Fruit fly (Drosophila melanogaster) whole organism, embryonic: Measurements from ENCODE around the gene Dora.

ENCODE experiments used
- Adf1 ChIP-seq: fragments of 200-800 bp; sonication (Bioruptor generic); IDR thresholded peaks from 2 replicates; pipeline ENCODE4 v1.3.6; 2022; ENCODE audit warnings: missing biosample characterization, missing genetic modification characterization
- Antp ChIP-seq: fragments of 200-800 bp; sonication (Bioruptor generic); optimal IDR thresholded peaks from 3 replicates; lab custom pipeline; 2016; ENCODE audit warnings: missing biosample characterization, missing genetic modification characterization
- Awh ChIP-seq: fragments of 200-800 bp; sonication (Bioruptor generic); IDR thresholded peaks from 2 replicates; pipeline ENCODE4, ENCODE4 v1.3.6; 2022; ENCODE audit warnings: missing biosample characterization, missing genetic modification characterization
- CG1024 ChIP-seq: fragments of 200-800 bp; sonication (Bioruptor generic); IDR thresholded peaks from 2 replicates; pipeline ENCODE4 v1.3.6; 2022; ENCODE audit warnings: missing biosample characterization, missing genetic modification characterization
- CG10959 ChIP-seq: fragments of 200-800 bp; sonication (Bioruptor generic); IDR thresholded peaks from 2 replicates; pipeline ENCODE4 v1.3.6; 2022; ENCODE audit warnings: missing biosample characterization, missing genetic modification characterization
- CG1233 ChIP-seq: fragments of 200-800 bp; sonication (Bioruptor generic); optimal IDR thresholded peaks from 4 replicates; lab custom pipeline; 2018; ENCODE audit warnings: missing biosample characterization, mild to moderate bottlenecking, missing genetic modification characterization
- CG13624 ChIP-seq: fragments of 200-800 bp; sonication (Bioruptor generic); optimal IDR thresholded peaks from 2 replicates; lab custom pipeline; 2016; ENCODE audit warnings: missing biosample characterization, missing genetic modification characterization
- CG13775 ChIP-seq: fragments of 200-800 bp; sonication (Bioruptor generic); optimal IDR thresholded peaks from 3 replicates; lab custom pipeline; 2017; ENCODE audit warnings: missing biosample characterization, mild to moderate bottlenecking, missing genetic modification characterization
- CG14441 ChIP-seq: fragments of 200-800 bp; sonication (Bioruptor generic); IDR thresholded peaks from 2 replicates; pipeline ENCODE4 v1.3.6; 2022; ENCODE audit warnings: missing biosample characterization, missing genetic modification characterization
- CG14965 ChIP-seq: fragments of 200-800 bp; sonication (Bioruptor generic); optimal IDR thresholded peaks from 2 replicates; lab custom pipeline; 2016; ENCODE audit warnings: missing biosample characterization, missing genetic modification characterization, borderline replicate concordance
- CG15479 ChIP-seq: fragments of 200-800 bp; sonication (Bioruptor generic); optimal IDR thresholded peaks from 3 replicates; lab custom pipeline; 2019; ENCODE audit warnings: missing biosample characterization, mild to moderate bottlenecking, missing genetic modification characterization, moderate library complexity
- CG1603 ChIP-seq: fragments of 200-800 bp; sonication (Bioruptor generic); optimal IDR thresholded peaks from 2 replicates; lab custom pipeline; 2019; ENCODE audit warnings: missing biosample characterization, mild to moderate bottlenecking, missing genetic modification characterization, moderate library complexity
- CG18764 ChIP-seq: fragments of 200-800 bp; sonication (Bioruptor generic); optimal IDR thresholded peaks from 3 replicates; lab custom pipeline; 2016; ENCODE audit warnings: missing biosample characterization, missing genetic modification characterization
- CG2129 ChIP-seq: fragments of 200-800 bp; sonication (Bioruptor generic); IDR thresholded peaks from 2 replicates; pipeline ENCODE4 v1.3.6; 2022; ENCODE audit warnings: missing biosample characterization, missing genetic modification characterization; ENCODE audit not compliant: partially characterized antibody
- CG30020 ChIP-seq: fragments of 200-800 bp; optimal IDR thresholded peaks from 2 replicates; lab custom pipeline; 2019; ENCODE audit warnings: missing biosample characterization, mild to moderate bottlenecking, missing genetic modification characterization, moderate library complexity
- CG30431 ChIP-seq: fragments of 200-800 bp; sonication (Bioruptor generic); optimal IDR thresholded peaks from 2 replicates; lab custom pipeline; 2017; ENCODE audit warnings: missing biosample characterization, missing genetic modification characterization
- CG3281 ChIP-seq: fragments of 200-800 bp; sonication (Bioruptor generic); optimal IDR thresholded peaks from 3 replicates; lab custom pipeline; 2017; ENCODE audit warnings: missing biosample characterization, mild to moderate bottlenecking, missing genetic modification characterization
- CG34422 ChIP-seq: fragments of 200-800 bp; sonication (Bioruptor generic); IDR thresholded peaks from 3 replicates; pipeline ENCODE4 v1.3.6; 2022; ENCODE audit warnings: missing biosample characterization, missing genetic modification characterization
- CG42726 ChIP-seq: fragments of 200-800 bp; sonication (Bioruptor generic); IDR thresholded peaks from 2 replicates; pipeline ENCODE4 v1.3.6; 2022; ENCODE audit warnings: missing biosample characterization, missing genetic modification characterization; ENCODE audit not compliant: partially characterized antibody
- CG9215 ChIP-seq: fragments of 200-800 bp; sonication (Bioruptor generic); IDR thresholded peaks from 2 replicates; pipeline ENCODE4 v1.3.6; 2022; ENCODE audit warnings: missing biosample characterization, missing genetic modification characterization
- CG9437 ChIP-seq: fragments of 200-800 bp; sonication (Bioruptor generic); optimal IDR thresholded peaks from 2 replicates; lab custom pipeline; 2018; ENCODE audit warnings: missing biosample characterization, mild to moderate bottlenecking, missing genetic modification characterization
- CHES-1-like ChIP-seq: fragments of 200-800 bp; sonication (Bioruptor generic); optimal IDR thresholded peaks from 2 replicates; lab custom pipeline; 2016; ENCODE audit warnings: missing biosample characterization, missing genetic modification characterization
- Chrac-16 ChIP-seq: fragments of 200-800 bp; sonication (Bioruptor generic); optimal IDR thresholded peaks from 3 replicates; lab custom pipeline; 2016; ENCODE audit warnings: missing biosample characterization, missing genetic modification characterization
- D19A ChIP-seq: fragments of 200-800 bp; optimal IDR thresholded peaks from 3 replicates; lab custom pipeline; 2019; ENCODE audit warnings: missing biosample characterization, mild to moderate bottlenecking, missing genetic modification characterization, moderate library complexity
- D19B ChIP-seq: fragments of 200-800 bp; sonication (Bioruptor generic); optimal IDR thresholded peaks from 2 replicates; lab custom pipeline; 2017; ENCODE audit warnings: missing biosample characterization, mild to moderate bottlenecking, missing genetic modification characterization
- Dp ChIP-seq: fragments of 200-800 bp; sonication (Bioruptor generic); optimal IDR thresholded peaks from 2 replicates; lab custom pipeline; 2018; ENCODE audit warnings: missing biosample characterization, mild to moderate bottlenecking, missing genetic modification characterization, moderate library complexity
- Drgx ChIP-seq: fragments of 200-800 bp; sonication (Bioruptor generic); IDR thresholded peaks from 2 replicates; pipeline ENCODE4 v1.3.6; 2022; ENCODE audit warnings: missing biosample characterization, missing genetic modification characterization
- E2f2 ChIP-seq: fragments of 200-800 bp; sonication (Bioruptor generic); IDR thresholded peaks from 2 replicates; pipeline ENCODE4 v1.3.6; 2022; ENCODE audit warnings: missing biosample characterization, missing genetic modification characterization
- HmgZ ChIP-seq: fragments of 200-800 bp; sonication (Bioruptor generic); optimal IDR thresholded peaks from 2 replicates; lab custom pipeline; 2018; ENCODE audit warnings: missing biosample characterization, mild to moderate bottlenecking, missing genetic modification characterization
- Hr51 ChIP-seq, 2 experiments: fragments of 200-800 bp; sonication (Bioruptor generic); optimal IDR thresholded peaks; 2 replicates in 1 of 2; 3 replicates in 1 of 2; lab custom pipeline; 2016 to 2018; ENCODE audit warnings: missing biosample characterization in 2 of 2, missing genetic modification characterization in 2 of 2, mild to moderate bottlenecking in 1 of 2, moderate library complexity in 1 of 2
- Jarid2 ChIP-seq: fragments of 200-800 bp; sonication (Bioruptor generic); optimal IDR thresholded peaks from 3 replicates; lab custom pipeline; 2017; ENCODE audit warnings: mild to moderate bottlenecking, missing biosample characterization, missing genetic modification reagents, missing genetic modification characterization
- Med ChIP-seq: fragments of 200-800 bp; sonication (Bioruptor generic); peaks from one replicate; lab custom pipeline; 2016; ENCODE audit warnings: missing biosample characterization, missing genetic modification characterization, mild to moderate bottlenecking, inconsistent platforms, moderate library complexity
- NC2α ChIP-seq: fragments of 200-800 bp; sonication (Bioruptor generic); optimal IDR thresholded peaks from 2 replicates; lab custom pipeline; 2016; ENCODE audit warnings: missing biosample characterization, missing genetic modification characterization
- Opbp ChIP-seq: fragments of 200-800 bp; sonication (Bioruptor generic); IDR thresholded peaks from 3 replicates; pipeline ENCODE4 v1.3.6; 2022; ENCODE audit warnings: missing biosample characterization, missing genetic modification characterization; ENCODE audit not compliant: partially characterized antibody
- PHDP ChIP-seq: fragments of 200-800 bp; sonication (Bioruptor generic); optimal IDR thresholded peaks from 3 replicates; lab custom pipeline; 2018; ENCODE audit warnings: missing biosample characterization, mild to moderate bottlenecking, missing genetic modification characterization, moderate library complexity
- Pdp1 ChIP-seq, 2 experiments: fragments of 200-800 bp; sonication (Bioruptor generic); optimal IDR thresholded peaks; 3 replicates each; lab custom pipeline; 2016; ENCODE audit warnings: missing biosample characterization in 2 of 2, missing genetic modification characterization in 2 of 2, mild to moderate bottlenecking in 1 of 2, moderate library complexity in 1 of 2
- Ssrp ChIP-seq: fragments of 200-800 bp; sonication (Bioruptor generic); optimal IDR thresholded peaks from 2 replicates; lab custom pipeline; 2018; ENCODE audit warnings: missing biosample characterization, mild to moderate bottlenecking, missing genetic modification characterization, moderate library complexity
- Xrp1 ChIP-seq: fragments of 200-800 bp; sonication (Bioruptor generic); IDR thresholded peaks from 2 replicates; pipeline ENCODE4 v1.3.6; 2022; ENCODE audit warnings: missing biosample characterization, missing genetic modification characterization
- bigmax ChIP-seq: fragments of 200-800 bp; sonication (Bioruptor generic); optimal IDR thresholded peaks from 2 replicates; lab custom pipeline; 2018; ENCODE audit warnings: missing biosample characterization, mild to moderate bottlenecking, missing genetic modification characterization
- chm ChIP-seq: fragments of 200-800 bp; sonication (Bioruptor generic); IDR thresholded peaks from 2 replicates; pipeline ENCODE4 v1.3.6; 2022; ENCODE audit warnings: missing biosample characterization, missing genetic modification characterization
- fd64A ChIP-seq: fragments of 200-800 bp; sonication (Bioruptor generic); optimal IDR thresholded peaks from 3 replicates; lab custom pipeline; 2018; ENCODE audit warnings: missing biosample characterization, mild to moderate bottlenecking, missing genetic modification characterization
- fd96Cb ChIP-seq: fragments of 200-800 bp; sonication (Bioruptor generic); optimal IDR thresholded peaks from 2 replicates; lab custom pipeline; 2018; ENCODE audit warnings: missing biosample characterization, mild to moderate bottlenecking, missing genetic modification characterization, moderate library complexity
- gt ChIP-seq: fragments of 200-800 bp; sonication (Bioruptor generic); IDR thresholded peaks from 2 replicates; pipeline ENCODE4 v1.3.6; 2022; ENCODE audit warnings: missing biosample characterization, missing genetic modification characterization
- lbe ChIP-seq: fragments of 200-800 bp; sonication (Bioruptor generic); optimal IDR thresholded peaks from 2 replicates; lab custom pipeline; 2016; ENCODE audit warnings: missing biosample characterization, mild to moderate bottlenecking, missing genetic modification characterization
- sens ChIP-seq: fragments of 200-800 bp; sonication (Bioruptor generic); peaks from one replicate; lab custom pipeline; 2016; ENCODE audit warnings: missing biosample characterization, missing genetic modification characterization
- so ChIP-seq: fragments of 200-800 bp; sonication (Bioruptor generic); IDR thresholded peaks from 3 replicates; pipeline ENCODE4 v1.3.6; 2022; ENCODE audit warnings: missing biosample characterization, missing genetic modification characterization
- stwl ChIP-seq: fragments of 200-800 bp; sonication (Bioruptor generic); optimal IDR thresholded peaks from 3 replicates; lab custom pipeline; 2018; ENCODE audit warnings: missing biosample characterization, mild to moderate bottlenecking, missing genetic modification characterization, moderate library complexity
- trh ChIP-seq: fragments of 200-800 bp; sonication (Bioruptor generic); optimal IDR thresholded peaks from 2 replicates; lab custom pipeline; 2016; ENCODE audit warnings: missing biosample characterization, missing genetic modification characterization
- wor ChIP-seq: fragments of 200-800 bp; sonication (Bioruptor generic); IDR thresholded peaks from 2 replicates; pipeline ENCODE4 v1.3.6; 2022; ENCODE audit warnings: missing biosample characterization, missing genetic modification characterization
- yki ChIP-seq: fragments of >200 bp; optimal IDR thresholded peaks from 3 replicates; lab custom pipeline; 2018

Dora gene

dm6 chrX:18832371-18832852 is 31.3 kb upstream of the Dora start, which contains the start of gene Pvf1 (continued):
- no peak for TF ChIP-seq Pdp1 (GFP tag; optimal IDR thresholded peaks at IDR 0.05; lab: Kevin White, UChicago)
- peak; percentile 92 for TF ChIP-seq D19B
- peak; percentile 87 for TF ChIP-seq Med (GFP tag; lab: Kevin White, UChicago)
- TF ChIP-seq D19A = peak; percentile 67
- TF ChIP-seq CG30431 (GFP tag; lab: Kevin White, UChicago) = no peak
- TF ChIP-seq CG3281 (GFP tag; lab: Kevin White, UChicago) = peak; percentile 26
- peak; percentile 25 for TF ChIP-seq HmgZ (tag; lab: Kevin White, UChicago)
- 0 out of 2 replicates have a peak, but pooled peaks have one; percentile 15 for TF ChIP-seq Drgx (GFP tag; lab: Robert Waterston, UW)
- peak; percentile 29; the same call in 1 of the 2 replicates for TF ChIP-seq Xrp1
- TF ChIP-seq CG34422 = peak; percentile 45; the same call in 1 of the 3 replicates
- TF ChIP-seq so = peak; percentile 36; the same call in 1 of the 3 replicates
- peak; percentile 25; the same call in 1 of the 2 replicates for TF ChIP-seq Adf1 (GFP tag; lab: Robert Waterston, UW)
- TF ChIP-seq CG9437 = no peak
- peak; percentile 80 for TF ChIP-seq Jarid2 (GFP tag; lab: Kevin White, UChicago)
- no peak for TF ChIP-seq CG9215 (GFP tag; lab: Robert Waterston, UW)
- peak; percentile 44; the same call in 1 of the 2 replicates for TF ChIP-seq chm (GFP tag; lab: Robert Waterston, UW)
- peak; percentile 80 for TF ChIP-seq sens
- TF ChIP-seq CG14441 (GFP tag; lab: Robert Waterston, UW) = 0 out of 2 replicates have a peak, but pooled peaks have one; percentile 34
- TF ChIP-seq, all 482 proteins: peak for 39

dm6 chrX:18834399-18834798 is 29.4 kb upstream of the Dora start:
- peak; percentile 27 for TF ChIP-seq CG1603 (tag; lab: Kevin White, UChicago)
- TF ChIP-seq CG14965 (GFP tag; lab: Kevin White, UChicago) = no peak
- no peak for TF ChIP-seq Dp (GFP tag; lab: Kevin White, UChicago)
- TF ChIP-seq CG2129 = no peak
- TF ChIP-seq Antp (GFP tag; lab: Kevin White, UChicago) = no peak
- TF ChIP-seq CHES-1-like (GFP tag; lab: Kevin White, UChicago) = no peak
- TF ChIP-seq PHDP = no peak
- TF ChIP-seq Chrac-16 (GFP tag; lab: Kevin White, UChicago) = no peak
- TF ChIP-seq Awh = no peak
- no peak for TF ChIP-seq bigmax (GFP tag; lab: Kevin White, UChicago)
- no peak for TF ChIP-seq CG18764 (GFP tag; lab: Kevin White, UChicago)
- no peak for TF ChIP-seq Ssrp
- TF ChIP-seq wor = no peak
- TF ChIP-seq gt (GFP tag; lab: Robert Waterston, UW) = no peak
- no peak for TF ChIP-seq CG42726
- peak; percentile 26 for TF ChIP-seq fd96Cb (tag; lab: Kevin White, UChicago)
- TF ChIP-seq CG1024 (GFP tag; lab: Robert Waterston, UW) = no peak
- TF ChIP-seq lbe (GFP tag; lab: Kevin White, UChicago) = peak; percentile 72
- TF ChIP-seq stwl = no peak
- no peak for TF ChIP-seq CG10959 (GFP tag; lab: Robert Waterston, UW)
- no peak for TF ChIP-seq fd64A
- TF ChIP-seq CG30020 (tag; lab: Kevin White, UChicago) = no peak
- no peak for TF ChIP-seq CG1233 (GFP tag; lab: Kevin White, UChicago)
- TF ChIP-seq trh (GFP tag; lab: Kevin White, UChicago) = no peak
- TF ChIP-seq NC2α (GFP tag; lab: Kevin White, UChicago) = no peak
- no peak for TF ChIP-seq Opbp (GFP tag; lab: Robert Waterston, UW)
- no peak for TF ChIP-seq CG15479 (GFP tag; lab: Kevin White, UChicago)
- TF ChIP-seq E2f2 (GFP tag; lab: Robert Waterston, UW) = no peak
- TF ChIP-seq Hr51 (GFP tag; optimal IDR thresholded peaks at IDR 0.05; lab: Kevin White, UChicago) = no peak
- no peak for TF ChIP-seq CG13775 (GFP tag; lab: Kevin White, UChicago)
- no peak for TF ChIP-seq yki
- TF ChIP-seq CG13624 (GFP tag; lab: Kevin White, UChicago) = peak; percentile 2
- TF ChIP-seq CG34422 = peak; percentile 78; the same call in 2 of the 3 replicates
